Worm (Caenorhabditis elegans) whole organism, L4 larva: ENCODE measurements around the gene cal-5.

ENCODE experiments used
- D1046.2 ChIP-seq: fragments of 200-800 bp; sonication (Bioruptor generic); IDR thresholded peaks from 2 replicates; pipeline ENCODE4 v1.3.6; 2022; ENCODE audit warnings: missing genetic modification characterization, missing compliant biosample characterization
- T20F7.1 ChIP-seq: fragments of 200-800 bp; sonication (Bioruptor generic); optimal IDR thresholded peaks from 2 replicates; lab custom pipeline; 2018; ENCODE audit warnings: mild to moderate bottlenecking, missing genetic modification characterization, missing compliant biosample characterization
- Y75B8A.6 ChIP-seq: fragments of 200-800 bp; sonication (Bioruptor generic); IDR thresholded peaks from 2 replicates; pipeline ENCODE4 v1.3.6; 2022; ENCODE audit warnings: missing genetic modification reagents, missing genetic modification characterization, missing compliant biosample characterization
- aha-1 ChIP-seq: fragments of 150-350 bp; peaks from one replicate; lab custom pipeline; 2014; ENCODE audit warnings: missing biosample characterization, missing genetic modification characterization
- ama-1 ChIP-seq: fragments of 150-350 bp; optimal IDR thresholded peaks from 2 replicates; lab custom pipeline; 2014; ENCODE audit warnings: inconsistent platforms, mixed read lengths
- attf-4 ChIP-seq: sonication (generic microtip); optimal IDR thresholded peaks from 3 replicates; lab custom pipeline; 2017; ENCODE audit warnings: missing biosample characterization, missing genetic modification characterization
- ceh-20 ChIP-seq: fragments of 200-800 bp; sonication (Bioruptor generic); IDR thresholded peaks from 2 replicates; pipeline ENCODE4 v1.3.6; 2022; ENCODE audit warnings: missing genetic modification reagents, missing genetic modification characterization, missing compliant biosample characterization
- ceh-28 ChIP-seq: fragments of 150-350 bp; optimal IDR thresholded peaks from 2 replicates; lab custom pipeline; 2014; ENCODE audit warnings: missing biosample characterization, missing genetic modification reagents, missing genetic modification characterization
- ces-1 ChIP-seq: fragments of 150-350 bp; sonication (generic microtip); optimal IDR thresholded peaks from 4 replicates; lab custom pipeline; 2014; ENCODE audit warnings: missing biosample characterization, missing genetic modification reagents, missing genetic modification characterization
- cey-2 ChIP-seq: sonication (generic microtip); optimal IDR thresholded peaks from 3 replicates; lab custom pipeline; 2017; ENCODE audit warnings: missing genetic modification characterization, mild to moderate bottlenecking, missing compliant biosample characterization, antibody characterized with exemption, borderline replicate concordance; ENCODE audit not compliant: insufficient read depth
- ctbp-1 ChIP-seq: fragments of 200-800 bp; sonication (Bioruptor generic); IDR thresholded peaks from 2 replicates; pipeline ENCODE4 v1.3.6; 2022; ENCODE audit warnings: missing genetic modification reagents, missing genetic modification characterization, missing compliant biosample characterization
- daf-12 ChIP-seq: fragments of 150-350 bp; optimal IDR thresholded peaks from 2 replicates; lab custom pipeline; 2014; ENCODE audit warnings: missing biosample characterization, missing genetic modification reagents, missing genetic modification characterization
- daf-16 ChIP-seq, 3 experiments: sonication (generic microtip); optimal IDR thresholded peaks; 2 replicates each; lab custom pipeline; 2016 to 2017; ENCODE audit warnings: missing genetic modification characterization in 3 of 3, missing genetic modification reagents in 3 of 3, mild to moderate bottlenecking in 2 of 3, missing compliant biosample characterization in 2 of 3, missing biosample characterization in 1 of 3, moderate library complexity in 1 of 3
- daf-19 ChIP-seq: fragments of 200-800 bp; sonication (Bioruptor generic); conservative IDR thresholded peaks from 2 replicates; pipeline ENCODE4 v1.3.6; 2022; ENCODE audit warnings: missing genetic modification characterization, missing compliant biosample characterization
- daf-8 ChIP-seq: fragments of 200-800 bp; sonication (Bioruptor generic); IDR thresholded peaks from 2 replicates; pipeline ENCODE4 v1.3.6; 2022; ENCODE audit warnings: missing genetic modification characterization, missing compliant biosample characterization
- dmd-6 ChIP-seq: fragments of 200-800 bp; sonication (Bioruptor generic); IDR thresholded peaks from 2 replicates; pipeline ENCODE4 v1.3.6; 2022; ENCODE audit warnings: missing genetic modification reagents, missing genetic modification characterization, missing compliant biosample characterization
- dmd-9 ChIP-seq: fragments of 200-800 bp; sonication (Bioruptor generic); IDR thresholded peaks from 2 replicates; pipeline ENCODE4 v1.3.6; 2022; ENCODE audit warnings: missing genetic modification reagents, missing genetic modification characterization, missing compliant biosample characterization
- fkh-10 ChIP-seq: fragments of 150-350 bp; optimal IDR thresholded peaks from 2 replicates; lab custom pipeline; 2014; ENCODE audit warnings: missing biosample characterization, missing genetic modification reagents, missing genetic modification characterization
- fos-1 ChIP-seq: fragments of 150-350 bp; optimal IDR thresholded peaks from 2 replicates; lab custom pipeline; 2014; ENCODE audit warnings: missing biosample characterization, missing genetic modification characterization
- gei-8 ChIP-seq: fragments of 200-800 bp; sonication (Bioruptor generic); optimal IDR thresholded peaks from 2 replicates; lab custom pipeline; 2018; ENCODE audit warnings: mild to moderate bottlenecking, missing genetic modification characterization, missing compliant biosample characterization
- hlh-30 ChIP-seq: sonication (generic microtip); optimal IDR thresholded peaks from 2 replicates; lab custom pipeline; 2017; ENCODE audit warnings: antibody characterized with exemption, mild to moderate bottlenecking, missing genetic modification characterization, missing compliant biosample characterization; ENCODE audit not compliant: insufficient read depth
- hmg-1.1 ChIP-seq: fragments of 200-800 bp; sonication (Bioruptor generic); IDR thresholded peaks from 2 replicates; pipeline ENCODE4 v1.3.6; 2022; ENCODE audit warnings: missing genetic modification reagents, missing genetic modification characterization, missing compliant biosample characterization
- jun-1 ChIP-seq: fragments of 150-350 bp; optimal IDR thresholded peaks from 2 replicates; lab custom pipeline; 2014; ENCODE audit warnings: missing biosample characterization, missing genetic modification reagents, missing genetic modification characterization
- lim-7 ChIP-seq: fragments of 200-800 bp; sonication (Bioruptor generic); IDR thresholded peaks from 2 replicates; pipeline ENCODE4 v1.3.6; 2022; ENCODE audit warnings: missing genetic modification characterization, missing compliant biosample characterization
- lsy-2 ChIP-seq, 2 experiments: fragments of 150-350 bp in 1 of 2; sonication (generic microtip) in 1 of 2; optimal IDR thresholded peaks; 2 replicates each; lab custom pipeline; 2014 to 2017; ENCODE audit warnings: missing biosample characterization in 2 of 2, missing genetic modification characterization in 2 of 2
- mep-1 ChIP-seq: fragments of 150-350 bp; sonication (generic microtip); optimal IDR thresholded peaks from 3 replicates; lab custom pipeline; 2014; ENCODE audit warnings: missing biosample characterization, missing genetic modification characterization
- mes-2 ChIP-seq: sonication (generic microtip); optimal IDR thresholded peaks from 2 replicates; lab custom pipeline; 2016; ENCODE audit warnings: missing genotype, mild to moderate bottlenecking, missing genetic modification characterization, missing compliant biosample characterization; ENCODE audit not compliant: poor library complexity, severe bottlenecking
- mxl-2 ChIP-seq: fragments of 200-800 bp; sonication (Bioruptor generic); conservative IDR thresholded peaks from 2 replicates; pipeline ENCODE4 v1.3.6; 2022; ENCODE audit warnings: missing genetic modification reagents, missing genetic modification characterization, missing compliant biosample characterization
- mxl-3 ChIP-seq: fragments of 200-800 bp; sonication (Bioruptor generic); optimal IDR thresholded peaks from 2 replicates; lab custom pipeline; 2018; ENCODE audit warnings: mild to moderate bottlenecking, missing genetic modification characterization, missing compliant biosample characterization
- nhr-102 ChIP-seq: sonication (generic microtip); optimal IDR thresholded peaks from 2 replicates; lab custom pipeline; 2016; ENCODE audit warnings: mild to moderate bottlenecking, missing genetic modification characterization, moderate library complexity, missing compliant biosample characterization
- nhr-11 ChIP-seq: fragments of 150-350 bp; optimal IDR thresholded peaks from 2 replicates; lab custom pipeline; 2014; ENCODE audit warnings: missing biosample characterization, missing genetic modification characterization
- nhr-237 ChIP-seq: sonication (generic microtip); optimal IDR thresholded peaks from 2 replicates; lab custom pipeline; 2017; ENCODE audit warnings: missing biosample characterization, missing genetic modification characterization
- nhr-25 ChIP-seq: sonication (generic microtip); optimal IDR thresholded peaks from 2 replicates; lab custom pipeline; 2017; ENCODE audit warnings: missing genetic modification characterization, mild to moderate bottlenecking, missing compliant biosample characterization, antibody characterized with exemption, moderate library complexity, borderline replicate concordance; ENCODE audit not compliant: insufficient read depth
- nhr-28 ChIP-seq: fragments of 150-350 bp; optimal IDR thresholded peaks from 2 replicates; lab custom pipeline; 2014; ENCODE audit warnings: missing biosample characterization, missing genetic modification characterization
- pqm-1 ChIP-seq: sonication (generic microtip); optimal IDR thresholded peaks from 2 replicates; lab custom pipeline; 2017; ENCODE audit warnings: missing biosample characterization, missing genetic modification characterization
- sdz-12 ChIP-seq: fragments of 200-800 bp; sonication (Bioruptor generic); optimal IDR thresholded peaks from 2 replicates; lab custom pipeline; 2018; ENCODE audit warnings: mild to moderate bottlenecking, missing genetic modification characterization, missing compliant biosample characterization
- skn-1 ChIP-seq: fragments of 150-350 bp; optimal IDR thresholded peaks from 2 replicates; lab custom pipeline; 2014; ENCODE audit warnings: missing biosample characterization, missing genetic modification characterization
- spr-1 ChIP-seq: sonication (generic microtip); optimal IDR thresholded peaks from 2 replicates; lab custom pipeline; 2016; ENCODE audit warnings: mild to moderate bottlenecking, missing genetic modification characterization, missing compliant biosample characterization
- spr-3 ChIP-seq: fragments of 200-800 bp; sonication (Bioruptor generic); optimal IDR thresholded peaks from 2 replicates; lab custom pipeline; 2018; ENCODE audit warnings: mild to moderate bottlenecking, missing genetic modification characterization, missing compliant biosample characterization
- tag-97 ChIP-seq: fragments of 200-800 bp; sonication (Bioruptor generic); IDR thresholded peaks from 2 replicates; pipeline ENCODE4 v1.3.6; 2022; ENCODE audit warnings: missing genetic modification characterization, missing compliant biosample characterization
- zfp-3 ChIP-seq: fragments of 200-800 bp; sonication (Bioruptor generic); conservative IDR thresholded peaks from 2 replicates; pipeline ENCODE4 v1.3.6; 2022; ENCODE audit warnings: missing genetic modification reagents, missing genetic modification characterization, missing compliant biosample characterization

cal-5 gene

DNA sequence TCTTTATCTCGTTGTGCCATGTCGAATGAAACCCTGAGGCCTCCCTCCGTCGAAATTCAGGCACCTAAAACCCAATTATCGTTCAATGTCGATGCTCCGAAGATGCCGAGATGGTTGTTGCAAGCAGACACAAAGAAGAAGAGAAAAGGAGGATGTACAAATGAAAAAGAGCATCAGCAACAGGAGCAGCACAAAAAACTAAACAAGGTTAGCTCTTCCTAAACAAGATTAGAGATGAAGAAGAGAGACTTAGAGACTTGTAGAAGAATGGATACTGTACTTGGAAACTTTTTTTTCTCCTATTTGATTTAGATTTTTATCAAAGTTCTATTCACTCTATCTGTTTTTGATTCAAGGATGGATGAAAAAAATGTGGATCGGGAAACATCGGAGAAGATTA, 39.8 kb upstream of the cal-5 start:
- TF ChIP-seq ceh-20 = no peak
- no peak for TF ChIP-seq daf-8 (GFP tag; lab: Robert Waterston, UW)
- TF ChIP-seq D1046.2 (GFP tag; lab: Robert Waterston, UW) = no peak
- no peak for TF ChIP-seq ama-1 (lab: Kevin White, UChicago)
- TF ChIP-seq cey-2 = no peak
- TF ChIP-seq gei-8 (GFP tag; lab: Kevin White, UChicago) = no peak
- TF ChIP-seq jun-1 = no peak
- TF ChIP-seq dmd-6 (GFP tag; lab: Robert Waterston, UW) = 0 out of 2 replicates have a peak, but pooled peaks have one; percentile 6
- no peak for TF ChIP-seq Y75B8A.6 (GFP tag; lab: Robert Waterston, UW)
- no peak for TF ChIP-seq ceh-28 (tag; lab: Kevin White, UChicago)
- TF ChIP-seq nhr-237 = no peak
- TF ChIP-seq mes-2 = peak; percentile 9
- TF ChIP-seq skn-1 (tag; lab: Kevin White, UChicago) = no peak
- no peak for TF ChIP-seq nhr-102
- peak in 1 of 2 experiments; percentile 52 for TF ChIP-seq lsy-2 (tag; optimal IDR thresholded peaks at IDR 0.05; lab: Kevin White, UChicago)
- TF ChIP-seq ctbp-1 (GFP tag; lab: Robert Waterston, UW) = peak; percentile 73
- peak; percentile 95 for TF ChIP-seq ces-1 (GFP tag; lab: Kevin White, UChicago)
- TF ChIP-seq attf-4 (tag; lab: Kevin White, UChicago) = no peak
- peak; percentile 49 for TF ChIP-seq fkh-10 (GFP tag; lab: Kevin White, UChicago)
- TF ChIP-seq aha-1 (tag; lab: Kevin White, UChicago) = peak; percentile 29
- TF ChIP-seq daf-19 (GFP tag; lab: Robert Waterston, UW) = no peak
- no peak for TF ChIP-seq tag-97 (GFP tag; lab: Robert Waterston, UW)

DNA sequence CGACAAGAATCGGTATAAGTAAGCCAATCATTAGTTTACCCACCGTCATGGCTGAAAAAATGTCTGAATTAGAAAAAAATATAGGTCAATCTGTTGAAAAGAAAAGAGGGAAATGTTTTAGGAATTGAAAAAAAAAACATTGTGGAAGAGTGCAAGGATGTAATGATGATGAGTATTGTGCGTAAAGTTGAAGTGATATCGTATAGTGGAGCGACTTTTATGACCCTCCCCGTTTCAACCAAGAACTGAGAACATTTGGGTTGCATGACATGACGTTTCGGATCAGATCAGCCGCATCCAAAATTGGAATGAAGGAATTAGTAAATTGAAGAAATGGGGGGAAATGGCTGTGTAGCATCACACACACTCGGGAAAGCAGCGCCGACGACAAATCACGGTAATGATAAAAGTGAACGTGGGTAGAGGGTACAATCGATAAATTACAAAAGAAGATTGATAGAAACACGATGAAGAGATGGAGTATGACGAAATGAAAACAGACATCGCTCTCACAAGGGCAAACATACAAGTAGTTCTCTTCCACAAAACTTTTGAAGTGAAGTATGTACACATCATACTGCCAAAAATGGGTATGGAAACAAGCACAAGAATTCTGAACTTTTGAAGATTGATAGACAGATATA, 39.2 kb upstream of the cal-5 start, which contains the start of gene apl-1:
Gene apl-1 (minus strand): TSS at position 51 of the 644 bp plus-strand sequence.
- TF ChIP-seq spr-3 (GFP tag; lab: Kevin White, UChicago) (no peak), hlh-30 (peak; percentile 23), nhr-28 (tag; lab: Kevin White, UChicago) (peak; percentile 70), dmd-6 (GFP tag; lab: Robert Waterston, UW) (peak; percentile 19; the same call in 1 of the 2 replicates), attf-4 (tag; lab: Kevin White, UChicago) (no peak), nhr-25 (tag; lab: Kevin White, UChicago) (peak; percentile 16), T20F7.1 (GFP tag; lab: Kevin White, UChicago) (no peak), mep-1 (tag; lab: Kevin White, UChicago) (no peak), pqm-1 (tag; lab: Kevin White, UChicago) (no peak), fos-1 (tag; lab: Kevin White, UChicago) (no peak), hmg-1.1 (GFP tag; lab: Robert Waterston, UW) (0 out of 2 replicates have a peak, but pooled peaks have one; percentile 17), spr-1 (tag; lab: Kevin White, UChicago) (no peak), sdz-12 (GFP tag; lab: Kevin White, UChicago) (no peak), tag-97 (GFP tag; lab: Robert Waterston, UW) (no peak), dmd-9 (GFP tag; lab: Robert Waterston, UW) (no peak), mes-2 (no peak), mxl-2 (GFP tag; lab: Robert Waterston, UW) (no peak), nhr-11 (tag; lab: Kevin White, UChicago) (no peak), skn-1 (tag; lab: Kevin White, UChicago) (no peak), zfp-3 (GFP tag; lab: Robert Waterston, UW) (no peak), daf-12 (no peak), lim-7 (GFP tag; lab: Robert Waterston, UW) (no peak), daf-16 (GFP tag; optimal IDR thresholded peaks at IDR 0.05; lab: Kevin White, UChicago) (no peak), daf-16 (tag; optimal IDR thresholded peaks at IDR 0.05; lab: Kevin White, UChicago) (peak; percentile 2), mxl-3 (GFP tag; lab: Kevin White, UChicago) (peak; percentile 14)
